Fruit fly (Drosophila melanogaster) whole organism, embryonic: ENCODE data around the gene CG34135.

ENCODE experiments used
- Bdp1 ChIP-seq: fragments of 200-800 bp; sonication (Bioruptor generic); optimal IDR thresholded peaks from 3 replicates; lab custom pipeline; 2016; ENCODE audit warnings: missing biosample characterization, missing genetic modification characterization
- CG10147 ChIP-seq: fragments of 200-800 bp; sonication (Bioruptor generic); optimal IDR thresholded peaks from 2 replicates; lab custom pipeline; 2019; ENCODE audit warnings: missing biosample characterization, mild to moderate bottlenecking, missing genetic modification characterization, moderate library complexity
- CG10321 ChIP-seq: fragments of 200-800 bp; sonication (Bioruptor generic); IDR thresholded peaks from 2 replicates; pipeline ENCODE4 v1.3.6; 2022; ENCODE audit warnings: missing biosample characterization, missing genetic modification characterization
- CG11560 ChIP-seq: fragments of 200-800 bp; sonication (Bioruptor generic); IDR thresholded peaks from 3 replicates; pipeline ENCODE4 v1.3.6; 2022; ENCODE audit warnings: missing biosample characterization, missing genetic modification characterization
- CG13123 ChIP-seq: fragments of 200-800 bp; sonication (Bioruptor generic); optimal IDR thresholded peaks from 2 replicates; lab custom pipeline; 2016; ENCODE audit warnings: missing biosample characterization, missing genetic modification characterization
- CG13296 ChIP-seq: fragments of 200-800 bp; sonication (Bioruptor generic); optimal IDR thresholded peaks from 3 replicates; lab custom pipeline; 2018; ENCODE audit warnings: missing biosample characterization, mild to moderate bottlenecking, missing genetic modification characterization
- CG13775 ChIP-seq: fragments of 200-800 bp; sonication (Bioruptor generic); optimal IDR thresholded peaks from 3 replicates; lab custom pipeline; 2017; ENCODE audit warnings: missing biosample characterization, mild to moderate bottlenecking, missing genetic modification characterization
- CG14441 ChIP-seq: fragments of 200-800 bp; sonication (Bioruptor generic); IDR thresholded peaks from 2 replicates; pipeline ENCODE4 v1.3.6; 2022; ENCODE audit warnings: missing biosample characterization, missing genetic modification characterization
- CG15601 ChIP-seq: fragments of 200-800 bp; sonication (Bioruptor generic); optimal IDR thresholded peaks from 3 replicates; lab custom pipeline; 2019; ENCODE audit warnings: missing biosample characterization, mild to moderate bottlenecking, missing genetic modification characterization, moderate library complexity
- CG15696 ChIP-seq: fragments of 200-800 bp; sonication (Bioruptor generic); optimal IDR thresholded peaks from 2 replicates; lab custom pipeline; 2019; ENCODE audit warnings: missing biosample characterization, mild to moderate bottlenecking, missing genetic modification characterization, moderate library complexity
- CG17385 ChIP-seq: fragments of 200-800 bp; sonication (Bioruptor generic); optimal IDR thresholded peaks from 3 replicates; lab custom pipeline; 2018; ENCODE audit warnings: missing biosample characterization, mild to moderate bottlenecking, missing genetic modification characterization
- CG2116 ChIP-seq: fragments of 200-800 bp; sonication (Bioruptor generic); optimal IDR thresholded peaks from 3 replicates; lab custom pipeline; 2018; ENCODE audit warnings: missing biosample characterization, mild to moderate bottlenecking, missing genetic modification characterization
- CG2875 ChIP-seq: fragments of 200-800 bp; sonication (Bioruptor generic); optimal IDR thresholded peaks from 2 replicates; lab custom pipeline; 2017; ENCODE audit warnings: missing biosample characterization, mild to moderate bottlenecking, missing genetic modification characterization, missing genetic modification reagents
- CG31388 ChIP-seq: fragments of 200-800 bp; sonication (Bioruptor generic); optimal IDR thresholded peaks from 2 replicates; lab custom pipeline; 2016; ENCODE audit warnings: missing biosample characterization, missing genetic modification characterization
- CG32532 ChIP-seq: fragments of 200-800 bp; sonication (Bioruptor generic); IDR thresholded peaks from 2 replicates; pipeline ENCODE4 v1.3.6; 2022; ENCODE audit warnings: missing biosample characterization, missing genetic modification characterization
- CG5245 ChIP-seq: fragments of 200-800 bp; sonication (Bioruptor generic); optimal IDR thresholded peaks from 3 replicates; lab custom pipeline; 2016; ENCODE audit warnings: missing biosample characterization, missing genetic modification characterization
- CG9817 ChIP-seq: fragments of 200-800 bp; sonication (Bioruptor generic); optimal IDR thresholded peaks from 2 replicates; lab custom pipeline; 2018; ENCODE audit warnings: missing biosample characterization, mild to moderate bottlenecking, missing genetic modification characterization, moderate library complexity
- CHES-1-like ChIP-seq: fragments of 200-800 bp; sonication (Bioruptor generic); optimal IDR thresholded peaks from 2 replicates; lab custom pipeline; 2016; ENCODE audit warnings: missing biosample characterization, missing genetic modification characterization
- CoRest ChIP-seq: fragments of 200-800 bp; sonication (Bioruptor generic); optimal IDR thresholded peaks from 3 replicates; lab custom pipeline; 2018; ENCODE audit warnings: missing biosample characterization, mild to moderate bottlenecking, missing genetic modification characterization, moderate library complexity
- Dip3 ChIP-seq: fragments of 200-800 bp; sonication (Bioruptor generic); optimal IDR thresholded peaks from 3 replicates; lab custom pipeline; 2016; ENCODE audit warnings: missing biosample characterization, missing genetic modification characterization
- Elba2 ChIP-seq: fragments of 200-800 bp; sonication (Bioruptor generic); optimal IDR thresholded peaks from 3 replicates; lab custom pipeline; 2016; ENCODE audit warnings: missing biosample characterization, missing genetic modification characterization
- Ets97D ChIP-seq: fragments of 200-800 bp; sonication (Bioruptor generic); optimal IDR thresholded peaks from 3 replicates; lab custom pipeline; 2016; ENCODE audit warnings: missing biosample characterization, missing genetic modification characterization
- Fer1 ChIP-seq: fragments of 200-800 bp; sonication (Bioruptor generic); optimal IDR thresholded peaks from 2 replicates; lab custom pipeline; 2017; ENCODE audit warnings: missing biosample characterization, mild to moderate bottlenecking, missing genetic modification characterization
- Hr78 ChIP-seq, 2 experiments: fragments of 200-800 bp in 1 of 2; fragments of >200 bp in 1 of 2; sonication (Bioruptor generic) in 1 of 2; optimal IDR thresholded peaks; 2 replicates each; lab custom pipeline; 2017 to 2019; ENCODE audit warnings: missing biosample characterization in 2 of 2, missing genetic modification characterization in 2 of 2, mild to moderate bottlenecking in 1 of 2, moderate library complexity in 1 of 2
- Lpt ChIP-seq: fragments of >200 bp; optimal IDR thresholded peaks from 2 replicates; lab custom pipeline; 2018; ENCODE audit warnings: missing biosample characterization, missing genetic modification characterization
- NFAT ChIP-seq: fragments of 200-800 bp; sonication (Bioruptor generic); IDR thresholded peaks from 2 replicates; pipeline ENCODE4 v1.3.6; 2022; ENCODE audit warnings: missing biosample characterization, missing genetic modification characterization
- Six4 ChIP-seq: fragments of 200-800 bp; sonication (Bioruptor generic); optimal IDR thresholded peaks from 2 replicates; lab custom pipeline; 2016; ENCODE audit warnings: missing biosample characterization, missing genetic modification characterization
- Sox102F ChIP-seq: fragments of 200-800 bp; sonication (Bioruptor generic); optimal IDR thresholded peaks from 2 replicates; lab custom pipeline; 2018; ENCODE audit warnings: missing biosample characterization, mild to moderate bottlenecking, missing genetic modification characterization, moderate library complexity
- Sry-β ChIP-seq: fragments of 200-800 bp; sonication (Bioruptor generic); optimal IDR thresholded peaks from 2 replicates; lab custom pipeline; 2018; ENCODE audit warnings: missing biosample characterization, mild to moderate bottlenecking, missing genetic modification characterization, moderate library complexity
- Ssrp ChIP-seq: fragments of 200-800 bp; sonication (Bioruptor generic); optimal IDR thresholded peaks from 2 replicates; lab custom pipeline; 2018; ENCODE audit warnings: missing biosample characterization, mild to moderate bottlenecking, missing genetic modification characterization, moderate library complexity
- Stat92E ChIP-seq, 3 experiments: fragments of >200 bp in 2 of 3; fragments of 200-800 bp in 1 of 3; sonication (Bioruptor generic) in 1 of 3; optimal IDR thresholded peaks; 2 replicates each; lab custom pipeline; 2017 to 2019; ENCODE audit warnings: missing biosample characterization in 3 of 3, missing genetic modification characterization in 3 of 3, mild to moderate bottlenecking in 1 of 3, moderate library complexity in 1 of 3
- Vsx1 ChIP-seq: fragments of 200-800 bp; sonication (Bioruptor generic); optimal IDR thresholded peaks from 2 replicates; lab custom pipeline; 2017; ENCODE audit warnings: missing biosample characterization, mild to moderate bottlenecking, missing genetic modification characterization, missing genetic modification reagents
- bigmax ChIP-seq: fragments of 200-800 bp; sonication (Bioruptor generic); optimal IDR thresholded peaks from 2 replicates; lab custom pipeline; 2018; ENCODE audit warnings: missing biosample characterization, mild to moderate bottlenecking, missing genetic modification characterization
- dimm ChIP-seq: fragments of 200-800 bp; sonication (Bioruptor generic); IDR thresholded peaks from 2 replicates; pipeline ENCODE4 v1.3.6; 2022; ENCODE audit warnings: missing biosample characterization, missing genetic modification characterization
- ems ChIP-seq: fragments of 200-800 bp; sonication (Bioruptor generic); optimal IDR thresholded peaks from 3 replicates; lab custom pipeline; 2016; ENCODE audit warnings: missing biosample characterization, missing genetic modification characterization
- en ChIP-seq: fragments of 200-800 bp; sonication (Bioruptor generic); optimal IDR thresholded peaks from 2 replicates; lab custom pipeline; 2016; ENCODE audit warnings: missing biosample characterization, missing genetic modification characterization
- ewg ChIP-seq: fragments of 200-800 bp; sonication (Bioruptor generic); optimal IDR thresholded peaks from 3 replicates; lab custom pipeline; 2017; ENCODE audit warnings: mild to moderate bottlenecking, missing biosample characterization, missing genetic modification reagents, missing genetic modification characterization
- exex ChIP-seq: fragments of 200-800 bp; sonication (Bioruptor generic); optimal IDR thresholded peaks from 4 replicates; lab custom pipeline; 2018; ENCODE audit warnings: missing biosample characterization, mild to moderate bottlenecking, missing genetic modification characterization, moderate library complexity
- gcm ChIP-seq: fragments of 200-800 bp; sonication (Bioruptor generic); optimal IDR thresholded peaks from 2 replicates; lab custom pipeline; 2019; ENCODE audit warnings: missing biosample characterization, mild to moderate bottlenecking, missing genetic modification characterization, moderate library complexity
- gt ChIP-seq: fragments of 200-800 bp; sonication (Bioruptor generic); IDR thresholded peaks from 2 replicates; pipeline ENCODE4 v1.3.6; 2022; ENCODE audit warnings: missing biosample characterization, missing genetic modification characterization
- h ChIP-seq: fragments of >200 bp; optimal IDR thresholded peaks from 2 replicates; lab custom pipeline; 2017
- hth ChIP-seq: fragments of >200 bp; optimal IDR thresholded peaks from 2 replicates; lab custom pipeline; 2017; ENCODE audit warnings: inconsistent platforms
- inv ChIP-seq: fragments of 200-800 bp; sonication (Bioruptor generic); IDR thresholded peaks from 2 replicates; pipeline ENCODE4 v1.3.6; 2022; ENCODE audit warnings: missing biosample characterization, missing genetic modification characterization; ENCODE audit not compliant: partially characterized antibody
- kni ChIP-seq: fragments of 200-800 bp; sonication (Bioruptor generic); optimal IDR thresholded peaks from 3 replicates; lab custom pipeline; 2017; ENCODE audit warnings: mild to moderate bottlenecking, missing biosample characterization, missing genetic modification reagents, missing genetic modification characterization
- nom ChIP-seq: fragments of 200-800 bp; sonication (Bioruptor generic); optimal IDR thresholded peaks from 2 replicates; lab custom pipeline; 2017; ENCODE audit warnings: missing biosample characterization, missing genetic modification characterization, mild to moderate bottlenecking, moderate library complexity, missing genetic modification reagents
- otp ChIP-seq: fragments of 200-800 bp; sonication (Bioruptor generic); IDR thresholded peaks from 3 replicates; pipeline ENCODE4, ENCODE4 v1.3.6; 2022; ENCODE audit warnings: missing biosample characterization, missing genetic modification characterization
- pzg ChIP-seq: fragments of 200-800 bp; sonication (Bioruptor generic); optimal IDR thresholded peaks from 3 replicates; lab custom pipeline; 2018; ENCODE audit warnings: missing biosample characterization, mild to moderate bottlenecking, missing genetic modification characterization, moderate library complexity
- ranshi ChIP-seq: fragments of 200-800 bp; sonication (Bioruptor generic); IDR thresholded peaks from 2 replicates; pipeline ENCODE4 v1.3.6; 2022; ENCODE audit warnings: missing biosample characterization, missing genetic modification characterization
- slbo ChIP-seq: fragments of 200-800 bp; sonication (Bioruptor generic); IDR thresholded peaks from 2 replicates; pipeline ENCODE4 v1.3.6; 2022; ENCODE audit warnings: missing biosample characterization, missing genetic modification characterization
- ttk ChIP-seq: fragments of 200-800 bp; sonication (Bioruptor generic); IDR thresholded peaks from 2 replicates; pipeline ENCODE4 v2.1.2; 2022; ENCODE audit warnings: missing biosample characterization, missing genetic modification characterization
- zfh1 ChIP-seq: fragments of 200-800 bp; sonication (Bioruptor generic); IDR thresholded peaks from 3 replicates; pipeline ENCODE4 v1.3.6; 2022; ENCODE audit warnings: missing biosample characterization, missing genetic modification characterization

Gene CG34135

DNA sequence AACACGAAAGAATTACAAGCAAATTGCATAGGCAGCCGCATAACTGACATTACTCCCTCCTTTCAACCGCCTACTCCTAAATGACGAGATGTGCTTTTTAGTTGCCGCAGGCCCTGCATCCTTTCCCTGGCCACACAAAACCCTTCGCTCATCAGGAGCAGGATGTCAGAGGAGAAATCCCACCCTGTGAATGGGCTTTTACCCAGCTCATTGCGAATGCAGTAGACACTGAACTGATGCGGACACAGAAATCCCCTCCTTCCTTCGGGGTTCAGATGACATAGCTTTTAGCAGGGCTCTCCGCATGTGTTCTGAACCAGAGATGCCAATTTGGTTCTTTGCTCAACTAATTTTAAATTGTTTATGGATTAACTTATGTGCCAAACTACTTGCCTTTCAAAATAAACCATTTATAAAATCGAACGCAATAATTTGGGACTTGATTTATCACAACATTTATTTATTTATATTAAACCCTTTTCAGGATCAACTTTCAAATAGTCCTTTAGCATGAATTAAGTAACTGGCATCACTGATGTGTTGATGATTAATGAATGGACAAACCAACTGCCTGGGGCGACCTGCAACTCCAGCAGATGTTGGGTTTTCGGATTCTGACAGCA lies 28.7 kb downstream of the CG34135 start (continued):
- TF ChIP-seq CG5245 (GFP tag; lab: Kevin White, UChicago): no peak
- TF ChIP-seq CG13123 (GFP tag; lab: Kevin White, UChicago): no peak
- TF ChIP-seq CG32532 (GFP tag; lab: Robert Waterston, UW): no peak
- no peak for TF ChIP-seq CG2116
- TF ChIP-seq CG17385: no peak
- TF ChIP-seq kni (GFP tag; lab: Kevin White, UChicago): no peak
- TF ChIP-seq ranshi (GFP tag; lab: Robert Waterston, UW): no peak
- TF ChIP-seq Stat92E (GFP tag; optimal IDR thresholded peaks at IDR 0.05; lab: Kevin White, UChicago): peak in 1 of 3 experiments; percentile 27
- no peak for TF ChIP-seq Bdp1 (GFP tag; lab: Kevin White, UChicago)
- TF ChIP-seq CoRest (tag; lab: Kevin White, UChicago): no peak
- no peak for TF ChIP-seq ewg
- no peak for TF ChIP-seq Vsx1 (GFP tag; lab: Kevin White, UChicago)
- no peak for TF ChIP-seq CG31388 (GFP tag; lab: Kevin White, UChicago)
- TF ChIP-seq en (GFP tag; lab: Kevin White, UChicago): no peak
- TF ChIP-seq CG13775: no peak
- TF ChIP-seq h (lab: Kevin White, UChicago): no peak
- no peak for TF ChIP-seq ems (GFP tag; lab: Kevin White, UChicago)
- no peak for TF ChIP-seq CG15601 (tag; lab: Kevin White, UChicago)
- TF ChIP-seq Sox102F (GFP tag; lab: Kevin White, UChicago): no peak
- TF ChIP-seq CG2875 (GFP tag; lab: Kevin White, UChicago): no peak
- TF ChIP-seq Ets97D (GFP tag; lab: Kevin White, UChicago): no peak
- TF ChIP-seq NFAT (GFP tag; lab: Robert Waterston, UW): no peak
- TF ChIP-seq zfh1 (GFP tag; lab: Robert Waterston, UW): no peak
- TF ChIP-seq CG15696 (tag; lab: Kevin White, UChicago): no peak
- TF ChIP-seq CG14441 (GFP tag; lab: Robert Waterston, UW): no peak
- TF ChIP-seq ttk (GFP tag; lab: Robert Waterston, UW): no peak
- no peak for TF ChIP-seq Six4
- no peak for TF ChIP-seq Lpt (GFP tag; lab: Kevin White, UChicago)
- TF ChIP-seq Fer1 (GFP tag; lab: Kevin White, UChicago): peak; percentile 18
- peak; percentile 36 for TF ChIP-seq nom (GFP tag; lab: Kevin White, UChicago)
- peak; percentile 82 for TF ChIP-seq Sry-β (GFP tag; lab: Kevin White, UChicago)
- TF ChIP-seq Ssrp (tag; lab: Kevin White, UChicago): no peak
- no peak for TF ChIP-seq gcm (GFP tag; lab: Kevin White, UChicago)
- TF ChIP-seq CG9817 (tag; lab: Kevin White, UChicago): no peak
- no peak for TF ChIP-seq Dip3 (GFP tag; lab: Kevin White, UChicago)
- no peak for TF ChIP-seq CHES-1-like (GFP tag; lab: Kevin White, UChicago)
- TF ChIP-seq Elba2: no peak
- no peak for TF ChIP-seq CG11560 (tag; lab: Robert Waterston, UW)
- no peak for TF ChIP-seq bigmax (GFP tag; lab: Kevin White, UChicago)
- no peak for TF ChIP-seq exex
- no peak for TF ChIP-seq hth (lab: Kevin White, UChicago)
- no peak for TF ChIP-seq otp (GFP tag; lab: Robert Waterston, UW)
- no peak for TF ChIP-seq gt (GFP tag; lab: Robert Waterston, UW)
- TF ChIP-seq Hr78 (GFP tag; optimal IDR thresholded peaks at IDR 0.05; lab: Kevin White, UChicago): no peak
- no peak for TF ChIP-seq inv
- no peak for TF ChIP-seq CG10321 (GFP tag; lab: Robert Waterston, UW)
- no peak for TF ChIP-seq pzg (GFP tag; lab: Kevin White, UChicago)
- no peak for TF ChIP-seq CG13296 (GFP tag; lab: Kevin White, UChicago)
- TF ChIP-seq CG10147 (GFP tag; lab: Kevin White, UChicago): no peak
- TF ChIP-seq slbo (GFP tag; lab: Robert Waterston, UW): no peak
- TF ChIP-seq dimm (GFP tag; lab: Robert Waterston, UW): no peak
